Worm (Caenorhabditis elegans) whole organism, young adult: ENCODE results near the gene srxa-19.

Experiments
- B0019.2 ChIP-seq: fragments of 200-800 bp; sonication (Bioruptor generic); conservative IDR thresholded peaks from 2 replicates; pipeline ENCODE4 v1.3.6; 2022; ENCODE audit warnings: missing genetic modification reagents, missing genetic modification characterization, missing compliant biosample characterization
- B0035.1 ChIP-seq: sonication (generic microtip); optimal IDR thresholded peaks from 2 replicates; lab custom pipeline; 2016; ENCODE audit warnings: missing genetic modification characterization, mild to moderate bottlenecking, missing compliant biosample characterization, missing genotype, missing genetic modification reagents
- C06A6.2 ChIP-seq: fragments of 200-800 bp; sonication (Bioruptor generic); conservative IDR thresholded peaks from 2 replicates; pipeline ENCODE4 v1.3.6; 2022; ENCODE audit warnings: missing genetic modification characterization, missing compliant biosample characterization
- F37B4.10 ChIP-seq: fragments of 200-800 bp; sonication (Bioruptor generic); IDR thresholded peaks from 2 replicates; pipeline ENCODE4 v1.3.6; 2022; ENCODE audit warnings: missing genetic modification characterization, missing compliant biosample characterization
- F57C9.4 ChIP-seq: sonication (generic microtip); optimal IDR thresholded peaks from 2 replicates; lab custom pipeline; 2017; ENCODE audit warnings: mild to moderate bottlenecking, missing genetic modification characterization, missing compliant biosample characterization
- K12H6.12 ChIP-seq: fragments of 200-800 bp; sonication (Bioruptor generic); optimal IDR thresholded peaks from 2 replicates; lab custom pipeline; 2018; ENCODE audit warnings: mild to moderate bottlenecking, missing genetic modification characterization, missing compliant biosample characterization
- Y53F4B.3 ChIP-seq: fragments of 200-800 bp; sonication (Bioruptor generic); IDR thresholded peaks from 2 replicates; pipeline ENCODE4 v1.3.6; 2022; ENCODE audit warnings: missing genetic modification reagents, missing genetic modification characterization, missing compliant biosample characterization
- Y67H2A.10 ChIP-seq: fragments of 200-800 bp; sonication (Bioruptor generic); conservative IDR thresholded peaks from 2 replicates; pipeline ENCODE4 v1.3.6; 2022; ENCODE audit warnings: missing genetic modification reagents, missing genetic modification characterization, missing compliant biosample characterization
- Y95B8A.8 ChIP-seq: fragments of 200-800 bp; sonication (Bioruptor generic); IDR thresholded peaks from 2 replicates; pipeline ENCODE4 v1.3.6; 2022; ENCODE audit warnings: missing genetic modification reagents, missing genetic modification characterization, missing compliant biosample characterization
- aptf-2 ChIP-seq: fragments of 200-800 bp; sonication (Bioruptor generic); conservative IDR thresholded peaks from 2 replicates; pipeline ENCODE4 v1.3.6; 2022; ENCODE audit warnings: missing genetic modification reagents, missing genetic modification characterization, missing compliant biosample characterization
- aptf-3 ChIP-seq: fragments of 200-800 bp; sonication (Bioruptor generic); IDR thresholded peaks from 2 replicates; pipeline ENCODE4 v1.3.6; 2022; ENCODE audit warnings: missing genetic modification characterization, missing compliant biosample characterization
- ccch-3 ChIP-seq: fragments of 200-800 bp; sonication (Bioruptor generic); optimal IDR thresholded peaks from 2 replicates; lab custom pipeline; 2018; ENCODE audit warnings: mild to moderate bottlenecking, missing genetic modification characterization, missing compliant biosample characterization
- chd-7 ChIP-seq: sonication (generic microtip); optimal IDR thresholded peaks from 2 replicates; lab custom pipeline; 2016; ENCODE audit warnings: mild to moderate bottlenecking, missing genetic modification characterization, moderate library complexity, missing compliant biosample characterization
- die-1 ChIP-seq: sonication (generic microtip); optimal IDR thresholded peaks from 2 replicates; lab custom pipeline; 2016; ENCODE audit warnings: missing genotype, mild to moderate bottlenecking, missing genetic modification characterization, missing compliant biosample characterization
- dpl-1 ChIP-seq: fragments of 150-350 bp; optimal IDR thresholded peaks from 2 replicates; lab custom pipeline; 2014; ENCODE audit warnings: missing biosample characterization, missing genetic modification reagents, missing genetic modification characterization
- egl-18 ChIP-seq: fragments of 200-800 bp; sonication (Bioruptor generic); IDR thresholded peaks from 2 replicates; pipeline ENCODE4 v1.3.6; 2022; ENCODE audit warnings: missing genetic modification reagents, missing genetic modification characterization, missing compliant biosample characterization
- ekl-4 ChIP-seq: fragments of 200-800 bp; sonication (Bioruptor generic); IDR thresholded peaks from 2 replicates; pipeline ENCODE4 v1.3.6; 2022; ENCODE audit warnings: missing genetic modification reagents, missing genetic modification characterization, missing compliant biosample characterization
- ets-4 ChIP-seq: fragments of 200-800 bp; sonication (Bioruptor generic); optimal IDR thresholded peaks from 2 replicates; lab custom pipeline; 2018; ENCODE audit warnings: mild to moderate bottlenecking, missing genetic modification characterization, missing compliant biosample characterization
- him-1 ChIP-seq: sonication (generic microtip); optimal IDR thresholded peaks from 2 replicates; lab custom pipeline; 2016; ENCODE audit warnings: missing genotype, missing genetic modification reagents, missing genetic modification characterization, missing compliant biosample characterization
- hlh-12 ChIP-seq: sonication (generic microtip); optimal IDR thresholded peaks from 2 replicates; lab custom pipeline; 2016; ENCODE audit warnings: missing genetic modification characterization, missing compliant biosample characterization
- hlh-26 ChIP-seq: fragments of 200-800 bp; sonication (Bioruptor generic); conservative IDR thresholded peaks from 2 replicates; pipeline ENCODE4 v1.3.6; 2022; ENCODE audit warnings: missing genetic modification reagents, missing genetic modification characterization, missing compliant biosample characterization
- hmg-20 ChIP-seq: fragments of 200-800 bp; sonication (Bioruptor generic); IDR thresholded peaks from 2 replicates; pipeline ENCODE4 v1.3.6; 2022; ENCODE audit warnings: missing genetic modification reagents, missing genetic modification characterization, missing compliant biosample characterization
- lin-26 ChIP-seq: fragments of 200-800 bp; sonication (Bioruptor generic); IDR thresholded peaks from 2 replicates; pipeline ENCODE4 v1.3.6; 2022; ENCODE audit warnings: missing genetic modification reagents, missing genetic modification characterization, missing compliant biosample characterization
- lin-40 ChIP-seq: sonication (generic microtip); optimal IDR thresholded peaks from 2 replicates; lab custom pipeline; 2016; ENCODE audit warnings: missing genetic modification characterization, mild to moderate bottlenecking, missing compliant biosample characterization, missing genotype, missing genetic modification reagents
- lsl-1 ChIP-seq: fragments of 200-800 bp; sonication (Bioruptor generic); optimal IDR thresholded peaks from 2 replicates; lab custom pipeline; 2018; ENCODE audit warnings: mild to moderate bottlenecking, missing genetic modification characterization, moderate library complexity, missing compliant biosample characterization
- madf-10 ChIP-seq: sonication (generic microtip); optimal IDR thresholded peaks from 2 replicates; lab custom pipeline; 2016; ENCODE audit warnings: mild to moderate bottlenecking, missing genetic modification characterization, missing compliant biosample characterization
- madf-6 ChIP-seq: fragments of 200-800 bp; sonication (Bioruptor generic); IDR thresholded peaks from 2 replicates; pipeline ENCODE4 v1.3.6; 2022; ENCODE audit warnings: missing genetic modification reagents, missing genetic modification characterization, missing compliant biosample characterization
- mel-28 ChIP-seq: sonication (generic microtip); optimal IDR thresholded peaks from 2 replicates; lab custom pipeline; 2016; ENCODE audit warnings: borderline replicate concordance, mild to moderate bottlenecking, missing genetic modification characterization, missing compliant biosample characterization
- mxl-1 ChIP-seq: sonication (generic microtip); optimal IDR thresholded peaks from 2 replicates; lab custom pipeline; 2016; ENCODE audit warnings: missing genetic modification characterization, missing compliant biosample characterization
- nhr-179 ChIP-seq: sonication (generic microtip); optimal IDR thresholded peaks from 2 replicates; lab custom pipeline; 2016; ENCODE audit warnings: mild to moderate bottlenecking, missing genetic modification characterization, missing compliant biosample characterization
- nhr-27 ChIP-seq: fragments of 200-800 bp; sonication (Bioruptor generic); optimal IDR thresholded peaks from 2 replicates; lab custom pipeline; 2018; ENCODE audit warnings: mild to moderate bottlenecking, missing genetic modification characterization, moderate library complexity, missing compliant biosample characterization
- nhr-80 ChIP-seq: sonication (generic microtip); optimal IDR thresholded peaks from 2 replicates; lab custom pipeline; 2016; ENCODE audit warnings: missing genetic modification characterization, missing compliant biosample characterization
- pbrm-1 ChIP-seq: fragments of 200-800 bp; sonication (Bioruptor generic); IDR thresholded peaks from 2 replicates; pipeline ENCODE4 v1.3.6; 2022; ENCODE audit warnings: missing genetic modification reagents, missing genetic modification characterization, missing compliant biosample characterization
- sdz-38 ChIP-seq: sonication (generic microtip); optimal IDR thresholded peaks from 2 replicates; lab custom pipeline; 2016; ENCODE audit warnings: missing genotype, missing genetic modification characterization, missing compliant biosample characterization
- sea-2 ChIP-seq: fragments of 200-800 bp; sonication (Bioruptor generic); IDR thresholded peaks from 2 replicates; pipeline ENCODE4 v1.3.6; 2022; ENCODE audit warnings: missing genetic modification characterization, missing compliant biosample characterization
- snpc-4 ChIP-seq, 5 experiments: fragments of 150-350 bp in 1 of 5; sonication (generic microtip) in 4 of 5; optimal IDR thresholded peaks; 2 replicates each; lab custom pipeline; 2014 to 2018; ENCODE audit warnings: missing genetic modification characterization in 5 of 5, missing biosample characterization in 3 of 5, antibody characterized with exemption in 2 of 5, mild to moderate bottlenecking in 2 of 5, missing compliant biosample characterization in 2 of 5, missing genotype in 2 of 5, moderate library complexity in 2 of 5, missing genetic modification reagents in 1 of 5
- sptf-2 ChIP-seq: fragments of 200-800 bp; sonication (Bioruptor generic); optimal IDR thresholded peaks from 2 replicates; lab custom pipeline; 2018; ENCODE audit warnings: mild to moderate bottlenecking, missing genetic modification characterization, missing compliant biosample characterization
- tbx-9 ChIP-seq: sonication (generic microtip); optimal IDR thresholded peaks from 2 replicates; lab custom pipeline; 2016; ENCODE audit warnings: borderline replicate concordance, missing genetic modification characterization, inconsistent platforms, missing compliant biosample characterization
- zfh-2 ChIP-seq: fragments of 200-800 bp; sonication (Bioruptor generic); conservative IDR thresholded peaks from 2 replicates; pipeline ENCODE4 v1.3.6; 2022; ENCODE audit warnings: missing genetic modification reagents, missing genetic modification characterization, missing compliant biosample characterization
- ztf-26 ChIP-seq: sonication (generic microtip); optimal IDR thresholded peaks from 2 replicates; lab custom pipeline; 2017; ENCODE audit warnings: missing genetic modification characterization, missing compliant biosample characterization

srxa-19 gene

ce11 chrV:10096932-10097331, 25.6 kb downstream of the srxa-19 start:
- no peak for TF ChIP-seq Y67H2A.10 (GFP tag; lab: Robert Waterston, UW)
- TF ChIP-seq nhr-80 (tag; lab: Kevin White, UChicago): peak; percentile 62
- no peak for TF ChIP-seq hlh-26 (GFP tag; lab: Robert Waterston, UW)

ce11 chrV:10094374-10094773, 28.2 kb downstream of the srxa-19 start, which contains the start of gene srd-49:
TSS of gene srd-49 (plus strand) at chrV:10094674.
- TF ChIP-seq ccch-3 (GFP tag; lab: Kevin White, UChicago) (no peak), dpl-1 (GFP tag; lab: Kevin White, UChicago) (no peak), ets-4 (GFP tag; lab: Kevin White, UChicago) (no peak)

- TF ChIP-seq zfh-2 (no peak), sdz-38 (no peak), ekl-4 (no peak), C06A6.2 (GFP tag; lab: Robert Waterston, UW) (no peak), mel-28 (tag; lab: Kevin White, UChicago) (no peak), lin-26 (GFP tag; lab: Robert Waterston, UW) (no peak), F37B4.10 (no peak), K12H6.12 (tag; lab: Kevin White, UChicago) (no peak), pbrm-1 (GFP tag; lab: Robert Waterston, UW) (no peak)
Measured at ce11 chrV:10091152-10091551, 31.4 kb downstream of the srxa-19 start, which contains the start of gene R04B5.11. TSS of gene R04B5.11 (minus strand) at chrV:10091252.

ce11 chrV:10090461-10090860, 32.1 kb downstream of the srxa-19 start, which contains the start of gene R04B5.7:
TSS of gene R04B5.7 (minus strand) at chrV:10090561.
- TF ChIP-seq B0035.1 (tag; lab: Kevin White, UChicago) (no peak), die-1 (tag; lab: Kevin White, UChicago) (no peak), sptf-2 (no peak)
- TF ChIP-seq, all 124 proteins: peak for 0

ce11 chrV:10087103-10087502, 35.5 kb downstream of the srxa-19 start, which contains the start of gene R04B5.5:
TSS of gene R04B5.5 (plus strand) at chrV:10087480.
- TF ChIP-seq hlh-12 (no peak), nhr-80 (tag; lab: Kevin White, UChicago) (peak; percentile 58), lin-40 (tag; lab: Kevin White, UChicago) (peak; percentile 33)
- TF ChIP-seq, all 124 proteins: peak for 2

ce11 chrV:10086141-10086540, 36.4 kb downstream of the srxa-19 start:
- TF ChIP-seq ztf-26 (tag; lab: Kevin White, UChicago) (no peak), madf-6 (GFP tag; lab: Robert Waterston, UW) (no peak), snpc-4 (GFP tag; optimal IDR thresholded peaks at IDR 0.05; lab: Kevin White, UChicago) (no peak), snpc-4 (tag; optimal IDR thresholded peaks at IDR 0.05; lab: Kevin White, UChicago) (no peak), dpl-1 (GFP tag; lab: Kevin White, UChicago) (no peak), him-1 (no peak), nhr-27 (no peak), aptf-2 (GFP tag; lab: Robert Waterston, UW) (no peak), tbx-9 (tag; lab: Kevin White, UChicago) (no peak), chd-7 (no peak), die-1 (tag; lab: Kevin White, UChicago) (no peak)

ce11 chrV:10084864-10085263, 37.7 kb downstream of the srxa-19 start, which contains the start of gene R04B5.6:
TSS of gene R04B5.6 (plus strand) at chrV:10085164.
- TF ChIP-seq F57C9.4 (tag; lab: Kevin White, UChicago) (no peak), nhr-179 (tag; lab: Kevin White, UChicago) (no peak), hmg-20 (GFP tag; lab: Robert Waterston, UW) (no peak), Y95B8A.8 (GFP tag; lab: Robert Waterston, UW) (no peak), B0019.2 (GFP tag; lab: Robert Waterston, UW) (no peak), lsl-1 (no peak), Y53F4B.3 (GFP tag; lab: Robert Waterston, UW) (no peak), aptf-3 (GFP tag; lab: Robert Waterston, UW) (no peak), madf-10 (tag; lab: Kevin White, UChicago) (no peak), egl-18 (no peak), sea-2 (GFP tag; lab: Robert Waterston, UW) (no peak), mxl-1 (tag; lab: Kevin White, UChicago) (no peak)
